Fruit fly (Drosophila melanogaster) whole organism, embryonic: ENCODE data around the gene klar.

Source experiments
- Atf-2 ChIP-seq: fragments of 200-800 bp; sonication (Bioruptor generic); optimal IDR thresholded peaks from 2 replicates; lab custom pipeline; 2016; ENCODE audit warnings: missing biosample characterization, missing genetic modification characterization
- CG10321 ChIP-seq: fragments of 200-800 bp; sonication (Bioruptor generic); IDR thresholded peaks from 2 replicates; pipeline ENCODE4 v1.3.6; 2022; ENCODE audit warnings: missing biosample characterization, missing genetic modification characterization
- CG10565 ChIP-seq: fragments of 200-800 bp; sonication (Bioruptor generic); optimal IDR thresholded peaks from 3 replicates; lab custom pipeline; 2016; ENCODE audit warnings: missing biosample characterization, mild to moderate bottlenecking, missing genetic modification characterization
- CG10654 ChIP-seq: fragments of 200-800 bp; sonication (Bioruptor generic); optimal IDR thresholded peaks from 2 replicates; lab custom pipeline; 2016; ENCODE audit warnings: missing biosample characterization, missing genetic modification characterization
- CG11085 ChIP-seq: fragments of 200-800 bp; sonication (Bioruptor generic); IDR thresholded peaks from 2 replicates; pipeline ENCODE4 v1.3.6; 2022; ENCODE audit warnings: missing biosample characterization, missing genetic modification characterization
- CG12236 ChIP-seq: fragments of 200-800 bp; sonication (Bioruptor generic); optimal IDR thresholded peaks from 2 replicates; lab custom pipeline; 2016; ENCODE audit warnings: missing biosample characterization, missing genetic modification characterization
- CG1529 ChIP-seq: fragments of 200-800 bp; sonication (Bioruptor generic); optimal IDR thresholded peaks from 3 replicates; lab custom pipeline; 2018; ENCODE audit warnings: missing biosample characterization, missing genetic modification characterization
- CG1603 ChIP-seq: fragments of 200-800 bp; sonication (Bioruptor generic); optimal IDR thresholded peaks from 2 replicates; lab custom pipeline; 2019; ENCODE audit warnings: missing biosample characterization, mild to moderate bottlenecking, missing genetic modification characterization, moderate library complexity
- CG1792 ChIP-seq: fragments of 200-800 bp; sonication (Bioruptor generic); optimal IDR thresholded peaks from 2 replicates; lab custom pipeline; 2016; ENCODE audit warnings: missing biosample characterization, missing genetic modification characterization
- CG18011 ChIP-seq: fragments of 200-800 bp; sonication (Bioruptor generic); optimal IDR thresholded peaks from 2 replicates; lab custom pipeline; 2017; ENCODE audit warnings: missing biosample characterization, missing genetic modification characterization, mild to moderate bottlenecking, moderate library complexity, missing genotype
- CG2875 ChIP-seq: fragments of 200-800 bp; sonication (Bioruptor generic); optimal IDR thresholded peaks from 2 replicates; lab custom pipeline; 2017; ENCODE audit warnings: missing biosample characterization, mild to moderate bottlenecking, missing genetic modification characterization, missing genetic modification reagents
- CG32772 ChIP-seq: fragments of 200-800 bp; sonication (Bioruptor generic); IDR thresholded peaks from 2 replicates; pipeline ENCODE4 v1.3.6; 2022; ENCODE audit warnings: missing biosample characterization, missing genetic modification characterization
- CG34376 ChIP-seq: fragments of 200-800 bp; sonication (Bioruptor generic); optimal IDR thresholded peaks from 2 replicates; lab custom pipeline; 2018; ENCODE audit warnings: missing biosample characterization, mild to moderate bottlenecking, missing genetic modification characterization
- CG3726 ChIP-seq: fragments of 200-800 bp; sonication (Bioruptor generic); IDR thresholded peaks from 3 replicates; pipeline ENCODE4, ENCODE4 v1.3.6; 2022; ENCODE audit warnings: missing biosample characterization, missing genetic modification characterization
- CG42726 ChIP-seq: fragments of 200-800 bp; sonication (Bioruptor generic); IDR thresholded peaks from 2 replicates; pipeline ENCODE4 v1.3.6; 2022; ENCODE audit warnings: missing biosample characterization, missing genetic modification characterization; ENCODE audit not compliant: partially characterized antibody
- CG5180 ChIP-seq: fragments of 200-800 bp; sonication (Bioruptor generic); optimal IDR thresholded peaks from 3 replicates; lab custom pipeline; 2017; ENCODE audit warnings: missing biosample characterization, missing genetic modification characterization, mild to moderate bottlenecking, moderate library complexity, missing genetic modification reagents
- CG8359 ChIP-seq: fragments of 200-800 bp; sonication (Bioruptor generic); optimal IDR thresholded peaks from 2 replicates; lab custom pipeline; 2017; ENCODE audit warnings: missing biosample characterization, mild to moderate bottlenecking, missing genetic modification characterization, borderline replicate concordance
- CG8478 ChIP-seq: fragments of >200 bp; optimal IDR thresholded peaks from 2 replicates; lab custom pipeline; 2018
- CG8765 ChIP-seq: fragments of 200-800 bp; sonication (Bioruptor generic); IDR thresholded peaks from 2 replicates; pipeline ENCODE4 v1.3.6; 2022; ENCODE audit warnings: missing biosample characterization, missing genetic modification characterization
- CG8924 ChIP-seq: fragments of 200-800 bp; optimal IDR thresholded peaks from 3 replicates; lab custom pipeline; 2019; ENCODE audit warnings: missing biosample characterization, mild to moderate bottlenecking, missing genetic modification characterization, moderate library complexity
- CG8944 ChIP-seq: fragments of 200-800 bp; sonication (Bioruptor generic); optimal IDR thresholded peaks from 3 replicates; lab custom pipeline; 2016; ENCODE audit warnings: missing biosample characterization, missing genetic modification characterization
- Camta ChIP-seq: fragments of 200-800 bp; sonication (Bioruptor generic); optimal IDR thresholded peaks from 2 replicates; lab custom pipeline; 2016; ENCODE audit warnings: missing biosample characterization, missing genetic modification characterization
- Dad ChIP-seq: fragments of 200-800 bp; sonication (Bioruptor generic); optimal IDR thresholded peaks from 3 replicates; lab custom pipeline; 2016; ENCODE audit warnings: missing biosample characterization, missing genetic modification characterization
- GATAe ChIP-seq: fragments of 200-800 bp; sonication (Bioruptor generic); conservative IDR thresholded peaks from 2 replicates; pipeline ENCODE4 v1.3.6; 2022; ENCODE audit warnings: missing biosample characterization, missing genetic modification characterization
- H15 ChIP-seq: fragments of 200-800 bp; sonication (Bioruptor generic); IDR thresholded peaks from 3 replicates; pipeline ENCODE4 v1.3.6; 2022; ENCODE audit warnings: missing biosample characterization, missing genetic modification characterization
- Hr39 ChIP-seq: fragments of >200 bp; optimal IDR thresholded peaks from 2 replicates; lab custom pipeline; 2017
- Lpt ChIP-seq: fragments of >200 bp; optimal IDR thresholded peaks from 2 replicates; lab custom pipeline; 2018; ENCODE audit warnings: missing biosample characterization, missing genetic modification characterization
- Mes4 ChIP-seq: fragments of 200-800 bp; sonication (Bioruptor generic); optimal IDR thresholded peaks from 2 replicates; lab custom pipeline; 2016; ENCODE audit warnings: missing biosample characterization, missing genetic modification characterization
- Oaz ChIP-seq: fragments of 200-800 bp; sonication (Bioruptor generic); IDR thresholded peaks from 2 replicates; pipeline ENCODE4 v1.3.6; 2022; ENCODE audit warnings: missing biosample characterization, missing genetic modification characterization
- Opbp ChIP-seq: fragments of 200-800 bp; sonication (Bioruptor generic); IDR thresholded peaks from 3 replicates; pipeline ENCODE4 v1.3.6; 2022; ENCODE audit warnings: missing biosample characterization, missing genetic modification characterization; ENCODE audit not compliant: partially characterized antibody
- Side ChIP-seq: fragments of 200-800 bp; sonication (Bioruptor generic); optimal IDR thresholded peaks from 2 replicates; lab custom pipeline; 2016; ENCODE audit warnings: missing biosample characterization, missing genetic modification characterization
- Sin3A ChIP-seq: fragments of >200 bp; optimal IDR thresholded peaks from 2 replicates; lab custom pipeline; 2018
- bab2 ChIP-seq: fragments of 200-800 bp; sonication (Bioruptor generic); optimal IDR thresholded peaks from 2 replicates; lab custom pipeline; 2016; ENCODE audit warnings: missing biosample characterization, missing genetic modification characterization
- br ChIP-seq: fragments of >200 bp; optimal IDR thresholded peaks from 2 replicates; lab custom pipeline; 2017
- cato ChIP-seq: fragments of 200-800 bp; sonication (Bioruptor generic); optimal IDR thresholded peaks from 2 replicates; lab custom pipeline; 2016; ENCODE audit warnings: missing biosample characterization, missing genetic modification characterization, borderline replicate concordance
- dmrt11E ChIP-seq: fragments of 200-800 bp; sonication (Bioruptor generic); optimal IDR thresholded peaks from 3 replicates; lab custom pipeline; 2018; ENCODE audit warnings: missing biosample characterization, mild to moderate bottlenecking, missing genetic modification characterization, moderate library complexity
- dysf ChIP-seq: fragments of 200-800 bp; sonication (Bioruptor generic); IDR thresholded peaks from 3 replicates; pipeline ENCODE4 v1.3.6; 2022; ENCODE audit warnings: missing biosample characterization, missing genetic modification characterization
- ems ChIP-seq: fragments of 200-800 bp; sonication (Bioruptor generic); optimal IDR thresholded peaks from 3 replicates; lab custom pipeline; 2016; ENCODE audit warnings: missing biosample characterization, missing genetic modification characterization
- eve ChIP-seq, 2 experiments: fragments of >200 bp; optimal IDR thresholded peaks; 2 replicates each; lab custom pipeline; 2017; ENCODE audit warnings: missing biosample characterization in 2 of 2, missing genetic modification characterization in 2 of 2
- ftz-f1 ChIP-seq: fragments of 200-800 bp; sonication (Bioruptor generic); optimal IDR thresholded peaks from 2 replicates; lab custom pipeline; 2016; ENCODE audit warnings: missing biosample characterization, missing genetic modification characterization
- grn ChIP-seq: fragments of 200-800 bp; sonication (Bioruptor generic); optimal IDR thresholded peaks from 3 replicates; lab custom pipeline; 2017; ENCODE audit warnings: missing biosample characterization, missing genetic modification characterization
- hb ChIP-seq: fragments of 200-800 bp; sonication (Bioruptor generic); IDR thresholded peaks from 3 replicates; pipeline ENCODE4 v1.3.6; 2022; ENCODE audit warnings: missing biosample characterization, missing genetic modification characterization; ENCODE audit not compliant: partially characterized antibody
- hbn ChIP-seq: fragments of 200-800 bp; sonication (Bioruptor generic); IDR thresholded peaks from 2 replicates; pipeline ENCODE4 v1.3.6; 2022; ENCODE audit warnings: missing biosample characterization, missing genetic modification characterization; ENCODE audit not compliant: partially characterized antibody
- jing ChIP-seq: fragments of 200-800 bp; sonication (Bioruptor generic); optimal IDR thresholded peaks from 2 replicates; lab custom pipeline; 2018; ENCODE audit warnings: missing biosample characterization, mild to moderate bottlenecking, missing genetic modification characterization
- pb ChIP-seq: fragments of 200-800 bp; sonication (Bioruptor generic); optimal IDR thresholded peaks from 3 replicates; lab custom pipeline; 2016; ENCODE audit warnings: missing biosample characterization, missing genetic modification characterization
- prd ChIP-seq, 3 experiments: fragments of >200 bp in 2 of 3; fragments of 200-800 bp in 1 of 3; sonication (Bioruptor generic) in 1 of 3; optimal IDR thresholded peaks in 2 of 3; IDR thresholded peaks in 1 of 3; 2 replicates in 2 of 3; 3 replicates in 1 of 3; pipeline versions ENCODE4 v1.3.6 to Lab custom; 2017 to 2022; ENCODE audit warnings: missing biosample characterization in 1 of 3, missing genetic modification characterization in 1 of 3
- pzg ChIP-seq: fragments of 200-800 bp; sonication (Bioruptor generic); optimal IDR thresholded peaks from 3 replicates; lab custom pipeline; 2018; ENCODE audit warnings: missing biosample characterization, mild to moderate bottlenecking, missing genetic modification characterization, moderate library complexity
- sens-2 ChIP-seq: fragments of 200-800 bp; sonication (Bioruptor generic); IDR thresholded peaks from 2 replicates; pipeline ENCODE4 v1.3.6; 2022; ENCODE audit warnings: missing biosample characterization, missing genetic modification characterization
- sr ChIP-seq: fragments of 200-800 bp; sonication (Bioruptor generic); IDR thresholded peaks from 3 replicates; pipeline ENCODE4 v1.3.6; 2022; ENCODE audit warnings: missing biosample characterization, missing genetic modification characterization
- tin ChIP-seq: fragments of 200-800 bp; sonication (Bioruptor generic); optimal IDR thresholded peaks from 3 replicates; lab custom pipeline; 2016; ENCODE audit warnings: missing biosample characterization, missing genetic modification characterization
- vvl ChIP-seq: fragments of 200-800 bp; sonication (Bioruptor generic); IDR thresholded peaks from 2 replicates; pipeline ENCODE4 v1.3.6; 2022; ENCODE audit warnings: missing biosample characterization, missing genetic modification characterization

The klar gene

DNA sequence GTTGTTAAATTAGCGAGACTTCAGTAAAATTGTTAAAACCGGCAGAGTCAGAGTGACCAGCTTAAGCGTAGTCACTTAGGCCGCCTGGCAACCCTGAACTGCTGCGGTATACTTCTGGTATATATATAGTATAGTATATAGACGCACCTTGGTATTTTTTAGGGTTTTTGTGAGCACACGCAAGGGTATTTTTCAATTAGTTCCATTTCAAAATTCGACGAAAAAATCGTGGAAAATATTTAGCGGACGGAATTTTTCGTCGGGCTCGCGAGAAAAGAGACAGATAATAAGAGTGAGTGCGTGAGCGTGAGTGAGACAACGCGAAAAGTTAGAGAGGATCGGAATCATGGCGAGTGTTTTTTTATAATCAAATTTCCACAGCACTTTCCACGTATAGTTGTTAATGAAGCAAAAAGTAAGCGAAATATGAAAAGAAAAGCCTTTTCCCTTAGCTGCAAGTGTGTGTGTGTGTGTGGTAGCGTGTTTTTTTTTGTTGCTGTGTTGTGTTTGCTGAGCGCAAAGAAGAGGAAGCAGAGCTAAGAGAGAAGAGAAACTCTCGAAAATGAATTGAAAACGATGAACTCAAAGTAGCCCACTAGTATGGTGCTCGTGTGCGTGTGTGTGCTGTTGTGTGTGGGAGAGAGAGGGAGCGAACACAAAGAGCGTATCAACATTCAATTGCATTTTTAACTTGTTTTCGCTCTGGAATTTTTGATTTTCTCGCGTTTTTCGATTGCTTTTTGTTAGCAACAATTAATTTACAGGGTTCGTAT, 2.6 kb upstream of the klar start, which contains the start of the genes Cypl and Hipk (continued):
- TF ChIP-seq br = no peak
- peak; percentile 38 for TF ChIP-seq CG5180 (GFP tag; lab: Kevin White, UChicago)
- peak; percentile 52 for TF ChIP-seq Side
- TF ChIP-seq CG8359 (GFP tag; lab: Kevin White, UChicago) = no peak
- TF ChIP-seq Opbp (GFP tag; lab: Robert Waterston, UW) = peak; percentile 57; the same call in 2 of the 3 replicates
- TF ChIP-seq CG10321 (GFP tag; lab: Robert Waterston, UW) = peak; percentile 77
- peak; percentile 99 for TF ChIP-seq pzg (GFP tag; lab: Kevin White, UChicago)
- TF ChIP-seq CG11085 (GFP tag; lab: Robert Waterston, UW) = no peak
- no peak for TF ChIP-seq CG10565 (GFP tag; lab: Kevin White, UChicago)
- TF ChIP-seq CG10654 (GFP tag; lab: Kevin White, UChicago) = no peak
- no peak for TF ChIP-seq Camta (GFP tag; lab: Kevin White, UChicago)
- peak; percentile 2 for TF ChIP-seq ftz-f1 (GFP tag; lab: Kevin White, UChicago)
- no peak for TF ChIP-seq jing (GFP tag; lab: Kevin White, UChicago)
- peak; percentile 42 for TF ChIP-seq Dad (GFP tag; lab: Kevin White, UChicago)
- peak; percentile 63 for TF ChIP-seq CG34376 (GFP tag; lab: Kevin White, UChicago)
- no peak for TF ChIP-seq H15 (GFP tag; lab: Robert Waterston, UW)
- no peak for TF ChIP-seq CG3726 (GFP tag; lab: Robert Waterston, UW)
- TF ChIP-seq CG8944 (GFP tag; lab: Kevin White, UChicago) = no peak
- peak; percentile 66 for TF ChIP-seq CG8924 (tag; lab: Kevin White, UChicago)
- peak; percentile 28; the same call in 1 of the 3 replicates for TF ChIP-seq sr
- peak; percentile 54 for TF ChIP-seq CG32772 (GFP tag; lab: Robert Waterston, UW)
- TF ChIP-seq CG1792 (GFP tag; lab: Kevin White, UChicago) = peak; percentile 21
- no peak for TF ChIP-seq tin (GFP tag; lab: Kevin White, UChicago)
- no peak for TF ChIP-seq Hr39 (lab: Kevin White, UChicago)
- peak; percentile 88 for TF ChIP-seq CG1603 (tag; lab: Kevin White, UChicago)
- TF ChIP-seq hb (GFP tag; lab: Robert Waterston, UW) = no peak
- no peak for TF ChIP-seq CG12236 (GFP tag; lab: Kevin White, UChicago)
- no peak for TF ChIP-seq cato
- TF ChIP-seq dmrt11E (tag; lab: Kevin White, UChicago) = no peak
- TF ChIP-seq vvl (GFP tag; lab: Robert Waterston, UW) = no peak
- peak; percentile 28; the same call in 1 of the 2 replicates for TF ChIP-seq CG42726 (GFP tag; lab: Robert Waterston, UW)
- no peak for TF ChIP-seq GATAe (GFP tag; lab: Robert Waterston, UW)
- peak; percentile 49 for TF ChIP-seq CG8478 (lab: Kevin White, UChicago)
- no peak for TF ChIP-seq hbn (GFP tag; lab: Robert Waterston, UW)
- no peak for TF ChIP-seq Lpt (GFP tag; lab: Kevin White, UChicago)
- TF ChIP-seq eve (GFP tag; optimal IDR thresholded peaks at IDR 0.05; lab: Kevin White, UChicago) = peak in 1 of 2 experiments; percentile 89
- TF ChIP-seq Oaz (GFP tag; lab: Robert Waterston, UW) = no peak
- TF ChIP-seq Sin3A (lab: Kevin White, UChicago) = peak; percentile 62
- no peak for TF ChIP-seq prd (optimal IDR thresholded peaks at IDR 0.05; lab: Kevin White, UChicago)
- TF ChIP-seq prd (GFP tag; IDR thresholded peaks at IDR 0.05; lab: Robert Waterston, UW) = peak; percentile 11; the same call in 1 of the 3 replicates
- TF ChIP-seq CG2875 = no peak
- TF ChIP-seq ems = peak; percentile 17
- TF ChIP-seq pb (GFP tag; lab: Kevin White, UChicago) = peak; percentile 27
- no peak for TF ChIP-seq Atf-2
- peak; percentile 26 for TF ChIP-seq CG1529 (GFP tag; lab: Kevin White, UChicago)
- TF ChIP-seq dysf (GFP tag; lab: Robert Waterston, UW) = no peak
- no peak for TF ChIP-seq Mes4 (GFP tag; lab: Kevin White, UChicago)
- no peak for TF ChIP-seq CG8765 (GFP tag; lab: Robert Waterston, UW)
- no peak for TF ChIP-seq CG18011 (GFP tag; lab: Kevin White, UChicago)
- no peak for TF ChIP-seq sens-2 (GFP tag; lab: Robert Waterston, UW)
- no peak for TF ChIP-seq grn (GFP tag; lab: Kevin White, UChicago)
- no peak for TF ChIP-seq bab2 (GFP tag; lab: Kevin White, UChicago)
